Worm (Caenorhabditis elegans): Measurements from ENCODE around the gene best-4.

ce11 chrII:12685-13084, 1.0 kb upstream of the best-4 start, which contains the start of gene best-3:
- TF ChIP-seq nhr-76 (tag; optimal IDR thresholded peaks at IDR 0.05) (no peak), sem-2 (GFP tag; optimal IDR thresholded peaks at IDR 0.05) (no peak), blmp-1 (tag; optimal IDR thresholded peaks at IDR 0.05) (no peak), unc-62 (GFP tag; optimal IDR thresholded peaks at IDR 0.05) (no peak), unc-39 (tag; optimal IDR thresholded peaks at IDR 0.05) (no peak), snpc-4 (tag; optimal IDR thresholded peaks at IDR 0.05) (no peak), nhr-28 (tag; optimal IDR thresholded peaks at IDR 0.05) (no peak), lin-13 (tag; optimal IDR thresholded peaks at IDR 0.05) (no peak), nhr-237 (tag; optimal IDR thresholded peaks at IDR 0.05) (no peak)
